Fruit fly (Drosophila melanogaster): Measurements from ENCODE around the gene mRpL44.
A peak's percentile ranks its signal among the peaks of the same experiment; 100 is the strongest.

The mRpL44 gene

DNA sequence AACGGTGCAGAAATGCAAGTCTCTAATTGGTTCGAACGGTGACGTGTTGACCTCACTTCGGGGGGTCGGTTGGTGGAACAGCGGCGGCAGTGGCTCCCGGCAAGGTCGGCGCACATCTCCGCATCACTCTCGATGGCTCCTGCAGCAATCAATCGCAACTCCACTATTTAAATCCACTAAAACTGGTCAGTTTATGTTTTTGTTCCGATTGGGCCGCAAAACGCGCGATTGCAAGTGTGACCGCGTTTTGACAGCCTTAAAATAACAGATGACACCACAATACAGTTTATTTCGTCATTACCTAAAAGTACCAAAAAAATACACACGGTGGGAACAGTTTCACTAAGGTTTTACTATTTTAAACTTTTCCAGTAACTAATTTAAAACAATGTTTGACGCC, 6.0 kb downstream of the mRpL44 start, which contains the start of gene PEK (continued):
- TF ChIP-seq BEAF-32 (GFP tag; optimal IDR thresholded peaks at IDR 0.05) (peak; percentile 28), CG15479 (GFP tag; optimal IDR thresholded peaks at IDR 0.05) (no peak), CG1603 (tag; optimal IDR thresholded peaks at IDR 0.05) (peak; percentile 47), Neu2 (GFP tag; optimal IDR thresholded peaks at IDR 0.05; ENCODE audit: borderline replicate concordance) (no peak), hbn (GFP tag; IDR thresholded peaks at IDR 0.05; ENCODE audit: partially characterized antibody) (0 out of 2 replicates have a peak, but pooled peaks have one; percentile 29), lilli (GFP tag; optimal IDR thresholded peaks at IDR 0.05) (no peak), CG4820 (GFP tag; optimal IDR thresholded peaks at IDR 0.05) (no peak), knrl (GFP tag; IDR thresholded peaks at IDR 0.05; ENCODE audit: partially characterized antibody) (no peak), insv (GFP tag; optimal IDR thresholded peaks at IDR 0.05) (peak in 1 of 2 experiments; percentile 61), CG30020 (tag; optimal IDR thresholded peaks at IDR 0.05) (peak; percentile 9), CG14710 (tag; optimal IDR thresholded peaks at IDR 0.05) (peak; percentile 42), tx (GFP tag; optimal IDR thresholded peaks at IDR 0.05) (no peak), CG17186 (GFP tag; optimal IDR thresholded peaks at IDR 0.05) (peak; percentile 75), D19A (tag; optimal IDR thresholded peaks at IDR 0.05) (peak; percentile 17), CG6175 (GFP tag; IDR thresholded peaks at IDR 0.05) (no peak), abd-A (tag; optimal IDR thresholded peaks at IDR 0.05) (no peak), CG3726 (GFP tag; IDR thresholded peaks at IDR 0.05) (no peak), trem (tag; optimal IDR thresholded peaks at IDR 0.05) (peak; percentile 44), esg (GFP tag; conservative IDR thresholded peaks at IDR 0.05) (no peak), Dp (GFP tag; optimal IDR thresholded peaks at IDR 0.05) (peak; percentile 51), Lhr (GFP tag; optimal IDR thresholded peaks at IDR 0.05) (peak; percentile 32), chinmo (GFP tag; IDR thresholded peaks at IDR 0.05; ENCODE audit: partially characterized antibody) (peak; percentile 7; the same call in 1 of the 4 replicates), row (GFP tag; IDR thresholded peaks at IDR 0.05) (0 out of 3 replicates have a peak, but pooled peaks have one; percentile 20), wek (GFP tag; optimal IDR thresholded peaks at IDR 0.05) (no peak), sens (GFP tag) (no peak), CG3407 (GFP tag; optimal IDR thresholded peaks at IDR 0.05) (no peak), CG17829 (tag; optimal IDR thresholded peaks at IDR 0.05) (peak; percentile 16), kah (GFP tag; optimal IDR thresholded peaks at IDR 0.05) (peak; percentile 36), crp (GFP tag; optimal IDR thresholded peaks at IDR 0.05) (peak in 1 of 2 experiments; percentile 61), Nf-YB (GFP tag; optimal IDR thresholded peaks at IDR 0.05) (peak; percentile 53), pzg (GFP tag; optimal IDR thresholded peaks at IDR 0.05) (peak; percentile 78), CG15514 (GFP tag; optimal IDR thresholded peaks at IDR 0.05) (peak; percentile 13), NC2α (GFP tag; optimal IDR thresholded peaks at IDR 0.05) (no peak), MESR4 (GFP tag; optimal IDR thresholded peaks at IDR 0.05) (peak; percentile 44), Mes4 (GFP tag; optimal IDR thresholded peaks at IDR 0.05) (no peak), CG12659 (GFP tag; optimal IDR thresholded peaks at IDR 0.05) (peak; percentile 55), nom (GFP tag; optimal IDR thresholded peaks at IDR 0.05) (peak; percentile 44), Ets97D (GFP tag; optimal IDR thresholded peaks at IDR 0.05) (peak; percentile 31), CG16863 (GFP tag; optimal IDR thresholded peaks at IDR 0.05) (no peak), Sry-δ (GFP tag; optimal IDR thresholded peaks at IDR 0.05) (peak; percentile 6), CG5180 (GFP tag; optimal IDR thresholded peaks at IDR 0.05) (no peak), CG2120 (GFP tag; optimal IDR thresholded peaks at IDR 0.05) (peak; percentile 4), CG8290 (GFP tag; optimal IDR thresholded peaks at IDR 0.05) (no peak), CG8290 (tag; optimal IDR thresholded peaks at IDR 0.05) (peak in 1 of 2 experiments; percentile 33), YL-1 (GFP tag; optimal IDR thresholded peaks at IDR 0.05) (peak; percentile 42), ems (GFP tag; optimal IDR thresholded peaks at IDR 0.05) (no peak), CG2889 (GFP tag; IDR thresholded peaks at IDR 0.05) (no peak), Hr3 (GFP tag; optimal IDR thresholded peaks at IDR 0.05) (no peak), hth (optimal IDR thresholded peaks at IDR 0.05) (no peak), luna (GFP tag; optimal IDR thresholded peaks at IDR 0.05) (no peak)

Data from whole organism, embryonic.